Worm (Caenorhabditis elegans) whole organism, L4/young adult: Measurements from ENCODE around the gene C47A10.12.

Experiments
- W03F9.2 ChIP-seq: fragments of 150-350 bp; optimal IDR thresholded peaks from 2 replicates; lab custom pipeline; 2014; ENCODE audit warnings: missing biosample characterization, missing genetic modification characterization
- dao-5 ChIP-seq: sonication (generic microtip); optimal IDR thresholded peaks from 2 replicates; lab custom pipeline; 2016; ENCODE audit warnings: missing genotype, missing genetic modification characterization, moderate library complexity, missing compliant biosample characterization
- him-1 ChIP-seq: sonication (generic microtip); optimal IDR thresholded peaks from 2 replicates; lab custom pipeline; 2016; ENCODE audit warnings: missing genotype, missing genetic modification reagents, missing genetic modification characterization, missing compliant biosample characterization

C47A10.12 gene

ce11 chrV:17777127-17777526 is 597 bp upstream of the C47A10.12 start, which contains the start of gene ddo-1:
Gene ddo-1, minus strand, starts transcription at chrV:17777227.
- TF ChIP-seq him-1 (tag; lab: Kevin White, UChicago) (no peak), dao-5 (tag; lab: Kevin White, UChicago) (no peak), W03F9.2 (tag; lab: Kevin White, UChicago) (no peak)

ce11 chrV:17780285-17780684 is 2.6 kb downstream of the C47A10.12 start:
- TF ChIP-seq W03F9.2 (tag; lab: Kevin White, UChicago) (no peak), dao-5 (tag; lab: Kevin White, UChicago) (no peak), him-1 (tag; lab: Kevin White, UChicago) (no peak)

DNA sequence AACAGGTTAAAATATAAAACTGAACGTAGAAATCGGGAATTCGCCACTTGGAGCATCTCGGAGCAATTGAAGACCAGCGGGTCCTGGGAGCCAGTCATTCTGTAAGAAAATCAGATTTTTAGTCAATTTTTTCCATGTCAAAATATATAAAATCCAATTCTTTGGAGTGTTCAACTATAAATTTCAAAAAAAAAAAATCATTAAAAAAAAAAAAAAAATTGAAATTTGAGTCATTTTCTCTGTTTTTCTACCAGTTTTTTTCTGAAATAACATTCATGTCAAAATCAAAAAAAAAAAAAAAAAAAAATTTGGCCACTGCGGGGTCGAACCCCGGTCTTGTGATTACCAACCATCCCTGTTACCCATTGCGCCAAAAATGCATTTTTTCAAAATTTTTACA is 5.8 kb downstream of the C47A10.12 start, which contains the start of gene srab-12:
srab-12 (minus strand) TSS at position 101 of the 400 bp plus-strand sequence.
- no peak for TF ChIP-seq dao-5 (tag; lab: Kevin White, UChicago)
- no peak for TF ChIP-seq him-1 (tag; lab: Kevin White, UChicago)
- no peak for TF ChIP-seq W03F9.2 (tag; lab: Kevin White, UChicago)

ce11 chrV:17784363-17784762 is 6.6 kb downstream of the C47A10.12 start:
- TF ChIP-seq dao-5 (tag; lab: Kevin White, UChicago) (no peak), him-1 (tag; lab: Kevin White, UChicago) (no peak), W03F9.2 (tag; lab: Kevin White, UChicago) (no peak)

DNA sequence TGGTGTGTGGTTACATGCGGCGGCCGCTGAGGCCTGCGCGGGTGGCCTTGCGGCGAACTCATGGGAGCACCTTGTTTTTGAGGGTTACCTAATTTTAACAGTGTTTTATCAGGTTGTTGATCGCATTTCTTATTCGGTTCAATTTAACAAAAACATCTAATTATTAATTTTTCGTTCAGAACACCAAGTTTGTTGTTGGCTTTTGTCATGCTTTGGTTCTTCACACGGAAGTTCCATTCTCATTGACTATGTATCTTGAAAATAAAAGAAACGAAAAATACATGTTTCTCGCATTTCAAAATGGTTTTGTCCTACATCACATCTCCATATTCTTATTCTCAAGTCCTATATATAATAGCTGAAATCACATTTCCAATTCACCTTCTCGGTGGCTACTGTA is 12.5 kb downstream of the C47A10.12 start, which contains the start of gene srh-290:
srh-290 (plus strand) TSS at position 301 of the 400 bp plus-strand sequence.
- no peak for TF ChIP-seq W03F9.2 (tag; lab: Kevin White, UChicago)
- no peak for TF ChIP-seq dao-5 (tag; lab: Kevin White, UChicago)
- TF ChIP-seq him-1 (tag; lab: Kevin White, UChicago): no peak

- TF ChIP-seq him-1 (tag; lab: Kevin White, UChicago) (no peak), dao-5 (tag; lab: Kevin White, UChicago) (no peak), W03F9.2 (tag; lab: Kevin White, UChicago) (no peak)
Observed at ce11 chrV:17793986-17794385, 16.3 kb downstream of the C47A10.12 start, which contains the start of gene srh-289. Gene srh-289, minus strand, starts transcription at chrV:17794086.

- TF ChIP-seq W03F9.2 (tag; lab: Kevin White, UChicago): no peak
- TF ChIP-seq him-1 (tag; lab: Kevin White, UChicago): no peak
- TF ChIP-seq dao-5 (tag; lab: Kevin White, UChicago): no peak
Observed at ce11 chrV:17795655-17796054, 17.9 kb downstream of the C47A10.12 start, which contains the start of gene srh-288. Gene srh-288, minus strand, starts transcription at chrV:17795755.

ce11 chrV:17798789-17799188 is 21.1 kb downstream of the C47A10.12 start, which contains the start of gene srx-18:
Gene srx-18, minus strand, starts transcription at chrV:17798889.
- TF ChIP-seq dao-5 (tag; lab: Kevin White, UChicago): no peak
- TF ChIP-seq him-1 (tag; lab: Kevin White, UChicago): no peak
- no peak for TF ChIP-seq W03F9.2 (tag; lab: Kevin White, UChicago)

- no peak for TF ChIP-seq him-1 (tag; lab: Kevin White, UChicago)
- no peak for TF ChIP-seq dao-5 (tag; lab: Kevin White, UChicago)
- no peak for TF ChIP-seq W03F9.2 (tag; lab: Kevin White, UChicago)
Observed at ce11 chrV:17800538-17800937, 22.8 kb downstream of the C47A10.12 start, which contains the start of gene srh-287. Gene srh-287, plus strand, starts transcription at chrV:17800838.

DNA sequence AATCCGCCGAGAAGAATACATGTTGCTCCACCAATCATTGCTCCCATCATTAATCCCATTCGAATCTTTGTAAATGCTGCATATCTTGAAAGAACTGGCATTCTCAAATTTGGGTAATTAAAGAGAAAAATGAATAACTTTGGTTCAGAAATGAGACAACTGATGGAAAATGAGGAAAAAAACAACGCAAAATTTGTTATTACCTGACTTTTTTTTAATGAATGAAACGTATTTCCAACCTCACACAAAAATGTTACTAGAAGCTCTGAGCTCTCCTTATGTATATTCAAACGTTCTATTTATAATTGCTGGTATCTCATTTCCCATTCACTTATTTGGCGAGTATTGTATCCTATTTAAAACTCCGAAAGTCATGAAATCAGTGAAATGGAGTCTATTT is 24.8 kb downstream of the C47A10.12 start, which contains the start of the genes Y94A7B.11 and srh-292:
Y94A7B.11 (minus strand) TSS at position 101 of the 400 bp plus-strand sequence.
srh-292 (plus strand) TSS at position 251 of the 400 bp plus-strand sequence.
- TF ChIP-seq dao-5 (tag; lab: Kevin White, UChicago) (no peak), him-1 (tag; lab: Kevin White, UChicago) (no peak), W03F9.2 (tag; lab: Kevin White, UChicago) (no peak)

DNA sequence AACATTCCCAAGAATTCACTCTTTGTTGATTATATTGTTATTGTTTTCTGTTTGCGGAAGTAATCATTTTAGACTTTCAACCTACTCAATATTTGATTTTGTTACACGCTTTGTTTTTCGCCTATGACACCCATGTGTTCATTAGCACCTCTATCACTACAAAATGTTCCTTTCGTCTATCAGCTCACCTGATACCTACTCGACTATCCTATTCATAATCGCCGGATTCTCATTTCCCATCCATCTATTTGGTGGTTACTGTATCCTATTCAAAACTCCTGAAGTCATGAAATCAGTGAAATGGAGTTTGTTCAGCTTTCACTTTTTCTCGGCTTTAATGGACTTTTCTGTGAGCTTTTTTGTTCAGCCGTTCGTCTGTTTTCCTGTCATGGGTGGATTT is 27.6 kb downstream of the C47A10.12 start, which contains the start of gene srh-291:
srh-291 (plus strand) TSS at position 301 of the 400 bp plus-strand sequence.
- no peak for TF ChIP-seq him-1 (tag; lab: Kevin White, UChicago)
- no peak for TF ChIP-seq dao-5 (tag; lab: Kevin White, UChicago)
- no peak for TF ChIP-seq W03F9.2 (tag; lab: Kevin White, UChicago)

DNA sequence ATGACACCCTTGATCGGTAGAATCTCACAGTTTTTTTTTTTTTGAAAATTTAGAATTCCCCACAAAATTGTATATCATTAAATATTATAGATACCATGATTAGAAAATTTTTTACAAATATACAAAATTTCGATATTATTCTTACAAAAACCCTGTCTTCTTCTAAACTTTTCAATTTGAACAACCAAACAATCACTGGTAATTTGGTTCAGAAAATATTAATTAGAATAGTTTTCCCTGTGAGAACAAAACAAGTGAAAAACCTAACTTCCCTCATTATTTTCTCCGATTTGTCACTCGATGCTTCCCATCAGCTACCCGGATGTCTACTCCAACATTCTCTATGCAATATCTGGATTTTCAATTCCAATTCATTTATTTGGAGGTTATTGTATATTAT is 32.3 kb downstream of the C47A10.12 start, which contains the start of gene srh-296:
srh-296 (plus strand) TSS at position 301 of the 400 bp plus-strand sequence.
- TF ChIP-seq him-1 (tag; lab: Kevin White, UChicago) (no peak), W03F9.2 (tag; lab: Kevin White, UChicago) (no peak), dao-5 (tag; lab: Kevin White, UChicago) (no peak)

- TF ChIP-seq dao-5 (tag; lab: Kevin White, UChicago): no peak
- TF ChIP-seq him-1 (tag; lab: Kevin White, UChicago): no peak
- no peak for TF ChIP-seq W03F9.2 (tag; lab: Kevin White, UChicago)
Observed at ce11 chrV:17812127-17812526, 34.4 kb downstream of the C47A10.12 start.
